Worm (Caenorhabditis elegans) whole organism, late embryonic: ENCODE results near the gene mstr-2.
A peak's percentile ranks its signal among the peaks of the same experiment; 100 is the strongest.

Experiments used
- C08G9.2 ChIP-seq: sonication (generic microtip); optimal IDR thresholded peaks from 2 replicates; lab custom pipeline; 2016; ENCODE audit warnings: mild to moderate bottlenecking, missing genetic modification characterization, moderate library complexity, missing compliant biosample characterization
- K02D7.2 ChIP-seq: sonication (generic microtip); optimal IDR thresholded peaks from 2 replicates; lab custom pipeline; 2017; ENCODE audit warnings: mild to moderate bottlenecking, missing genetic modification characterization, missing compliant biosample characterization
- K09A11.1 ChIP-seq: sonication (generic microtip); optimal IDR thresholded peaks from 2 replicates; lab custom pipeline; 2017; ENCODE audit warnings: antibody characterized with exemption, mild to moderate bottlenecking, missing genetic modification characterization, missing compliant biosample characterization; ENCODE audit not compliant: insufficient read depth
- T23F11.4 ChIP-seq: fragments of 200-800 bp; sonication (Bioruptor generic); optimal IDR thresholded peaks from 2 replicates; lab custom pipeline; 2018; ENCODE audit warnings: mild to moderate bottlenecking, missing genetic modification characterization, missing compliant biosample characterization
- ama-1 ChIP-seq: fragments of 150-350 bp; optimal IDR thresholded peaks from 2 replicates; lab custom pipeline; 2014
- ceh-18 ChIP-seq: sonication (generic microtip); optimal IDR thresholded peaks from 2 replicates; lab custom pipeline; 2016; ENCODE audit warnings: missing genetic modification characterization, missing compliant biosample characterization
- ceh-31 ChIP-seq: sonication (generic microtip); optimal IDR thresholded peaks from 2 replicates; lab custom pipeline; 2016; ENCODE audit warnings: missing genetic modification characterization, missing compliant biosample characterization
- ceh-48 ChIP-seq: sonication (generic microtip); optimal IDR thresholded peaks from 2 replicates; lab custom pipeline; 2016; ENCODE audit warnings: missing genetic modification characterization, inconsistent platforms, missing compliant biosample characterization
- ceh-6 ChIP-seq: fragments of 200-800 bp; sonication (Bioruptor generic); optimal IDR thresholded peaks from 2 replicates; lab custom pipeline; 2018; ENCODE audit warnings: mild to moderate bottlenecking, missing genetic modification characterization, missing compliant biosample characterization
- ceh-9 ChIP-seq: sonication (generic microtip); optimal IDR thresholded peaks from 2 replicates; lab custom pipeline; 2016; ENCODE audit warnings: mild to moderate bottlenecking, missing genetic modification characterization, inconsistent platforms, missing compliant biosample characterization
- elt-4 ChIP-seq: sonication (generic microtip); optimal IDR thresholded peaks from 2 replicates; lab custom pipeline; 2016; ENCODE audit warnings: missing genetic modification characterization, missing compliant biosample characterization
- eyg-1 ChIP-seq: sonication (generic microtip); optimal IDR thresholded peaks from 2 replicates; lab custom pipeline; 2016; ENCODE audit warnings: missing genotype, missing genetic modification characterization, missing compliant biosample characterization
- fax-1 ChIP-seq: sonication (generic microtip); optimal IDR thresholded peaks from 2 replicates; lab custom pipeline; 2016; ENCODE audit warnings: missing genotype, missing genetic modification characterization, missing compliant biosample characterization
- fkh-10 ChIP-seq: fragments of 150-350 bp; optimal IDR thresholded peaks from 2 replicates; lab custom pipeline; 2014; ENCODE audit warnings: missing biosample characterization, missing genetic modification reagents, missing genetic modification characterization
- fkh-6 ChIP-seq: sonication (generic microtip); optimal IDR thresholded peaks from 2 replicates; lab custom pipeline; 2016; ENCODE audit warnings: missing genetic modification characterization, missing compliant biosample characterization
- hlh-13 ChIP-seq: fragments of 200-800 bp; sonication (Bioruptor generic); optimal IDR thresholded peaks from 2 replicates; lab custom pipeline; 2018; ENCODE audit warnings: mild to moderate bottlenecking, missing genetic modification characterization, missing compliant biosample characterization
- hlh-15 ChIP-seq: sonication (generic microtip); optimal IDR thresholded peaks from 2 replicates; lab custom pipeline; 2016; ENCODE audit warnings: missing genetic modification characterization, missing compliant biosample characterization
- hlh-6 ChIP-seq: sonication (generic microtip); optimal IDR thresholded peaks from 2 replicates; lab custom pipeline; 2016; ENCODE audit warnings: missing genotype, missing genetic modification characterization, missing compliant biosample characterization
- hlh-8 ChIP-seq: sonication (generic microtip); optimal IDR thresholded peaks from 2 replicates; lab custom pipeline; 2016; ENCODE audit warnings: missing genotype, missing genetic modification characterization, missing compliant biosample characterization
- lim-6 ChIP-seq: sonication (generic microtip); optimal IDR thresholded peaks from 2 replicates; lab custom pipeline; 2016; ENCODE audit warnings: missing genetic modification characterization, missing compliant biosample characterization
- lin-11 ChIP-seq: fragments of 200-800 bp; sonication (Bioruptor generic); optimal IDR thresholded peaks from 2 replicates; lab custom pipeline; 2018; ENCODE audit warnings: mild to moderate bottlenecking, missing genetic modification characterization, missing compliant biosample characterization
- nfya-1 ChIP-seq: sonication (generic microtip); optimal IDR thresholded peaks from 2 replicates; lab custom pipeline; 2017; ENCODE audit warnings: missing genetic modification characterization, mild to moderate bottlenecking, missing compliant biosample characterization, antibody characterized with exemption, moderate library complexity
- npax-4 ChIP-seq: sonication (generic microtip); optimal IDR thresholded peaks from 2 replicates; lab custom pipeline; 2016; ENCODE audit warnings: missing genetic modification characterization, missing compliant biosample characterization
- odd-2 ChIP-seq: sonication (generic microtip); optimal IDR thresholded peaks from 2 replicates; lab custom pipeline; 2017; ENCODE audit warnings: antibody characterized with exemption, mild to moderate bottlenecking, missing genetic modification characterization, missing compliant biosample characterization
- pag-3 ChIP-seq: sonication (generic microtip); optimal IDR thresholded peaks from 2 replicates; lab custom pipeline; 2016; ENCODE audit warnings: missing compliant biosample characterization, missing genetic modification characterization, borderline replicate concordance
- pha-4 ChIP-seq: fragments of 150-350 bp; optimal IDR thresholded peaks from 2 replicates; lab custom pipeline; 2018; ENCODE audit warnings: missing biosample characterization, missing genetic modification reagents, missing genetic modification characterization
- sdc-2 ChIP-seq: sonication (generic microtip); optimal IDR thresholded peaks from 2 replicates; lab custom pipeline; 2016; ENCODE audit warnings: missing genotype, missing genetic modification characterization, missing compliant biosample characterization
- sox-2 ChIP-seq: fragments of 200-800 bp; sonication (Bioruptor generic); IDR thresholded peaks from 2 replicates; pipeline ENCODE4 v1.3.6; 2022; ENCODE audit warnings: missing genetic modification reagents, missing genetic modification characterization, missing compliant biosample characterization
- tbx-2 ChIP-seq: sonication (generic microtip); optimal IDR thresholded peaks from 2 replicates; lab custom pipeline; 2016; ENCODE audit warnings: missing genetic modification characterization, missing compliant biosample characterization
- tbx-7 ChIP-seq: sonication (generic microtip); optimal IDR thresholded peaks from 2 replicates; lab custom pipeline; 2016; ENCODE audit warnings: missing genotype, missing genetic modification characterization, missing compliant biosample characterization
- unc-3 ChIP-seq, 2 experiments: fragments of 200-800 bp in 1 of 2; sonication (Bioruptor generic) in 1 of 2; sonication (generic microtip) in 1 of 2; conservative IDR thresholded peaks in 1 of 2; optimal IDR thresholded peaks in 1 of 2; 2 replicates each; pipeline versions ENCODE4 v1.3.6 to Lab custom; 2016 to 2022; ENCODE audit warnings: missing compliant biosample characterization in 2 of 2, missing genetic modification characterization in 2 of 2, missing genetic modification reagents in 1 of 2
- unc-42 ChIP-seq: sonication (generic microtip); optimal IDR thresholded peaks from 2 replicates; lab custom pipeline; 2016; ENCODE audit warnings: missing genotype, missing genetic modification characterization, missing compliant biosample characterization
- unc-86 ChIP-seq: sonication (generic microtip); optimal IDR thresholded peaks from 2 replicates; lab custom pipeline; 2016; ENCODE audit warnings: missing genetic modification characterization, missing compliant biosample characterization

Gene mstr-2

DNA sequence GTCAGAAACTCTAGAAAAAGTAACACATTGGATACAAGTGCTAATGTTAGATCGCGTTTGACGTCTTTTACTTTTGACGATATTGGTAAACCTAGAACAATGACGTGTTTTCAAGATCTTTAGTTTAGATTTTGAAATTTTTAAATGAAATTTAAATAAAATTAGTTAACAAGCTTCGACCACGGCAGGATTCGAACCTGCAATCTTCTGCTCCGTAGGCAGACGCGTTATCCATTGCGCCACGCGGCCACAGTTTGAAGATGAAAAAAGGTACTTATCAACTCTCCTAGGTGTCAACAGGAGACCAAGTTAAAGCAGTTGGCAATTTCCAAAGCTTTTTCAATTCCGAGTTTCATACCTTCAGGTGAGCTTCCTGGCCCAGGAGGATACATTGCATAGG, 19.6 kb upstream of the mstr-2 start:
- no peak for TF ChIP-seq K02D7.2 (tag; lab: Kevin White, UChicago)
- no peak for TF ChIP-seq ceh-48 (tag; lab: Kevin White, UChicago)
- TF ChIP-seq pha-4 (tag; lab: Kevin White, UChicago) = no peak
- TF ChIP-seq ceh-6 (GFP tag; lab: Kevin White, UChicago) = no peak

DNA sequence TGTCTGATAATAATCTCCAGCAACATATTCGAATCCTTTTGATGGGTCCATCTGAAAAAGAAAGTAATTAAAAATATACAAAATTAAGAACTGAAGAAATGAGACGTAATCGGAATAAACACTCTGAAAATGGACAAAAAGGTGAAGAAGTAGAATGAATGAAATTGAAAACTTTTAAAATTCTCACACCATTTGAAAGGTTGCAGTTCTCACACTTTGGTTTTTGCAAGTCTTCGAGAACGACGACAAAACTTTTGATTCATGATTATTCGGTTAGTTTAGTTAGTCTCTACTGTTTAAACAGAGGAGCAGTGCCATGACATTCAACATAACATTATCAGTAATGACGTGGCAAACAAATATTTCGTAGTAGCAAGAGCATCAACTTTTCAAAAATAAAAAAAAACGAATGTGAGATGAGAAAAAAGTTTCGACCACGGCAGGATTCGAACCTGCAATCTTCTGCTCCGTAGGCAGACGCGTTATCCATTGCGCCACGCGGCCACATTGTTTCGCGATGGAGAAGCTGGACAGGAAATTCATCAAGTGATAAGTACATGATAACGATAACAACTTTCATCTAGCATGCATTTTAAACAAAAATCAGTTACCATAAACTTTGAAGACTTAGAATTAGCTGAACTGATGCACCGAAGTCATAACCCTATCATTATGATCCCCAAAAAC, 18.9 kb upstream of the mstr-2 start, which contains the start of gene ceh-43:
Gene ceh-43, minus strand, starts transcription at position 51 of the 687 bp plus-strand sequence.
- TF ChIP-seq C08G9.2 (tag; lab: Kevin White, UChicago) = no peak
- no peak for TF ChIP-seq eyg-1
- TF ChIP-seq unc-86 (tag; lab: Kevin White, UChicago) = no peak
- no peak for TF ChIP-seq lim-6
- no peak for TF ChIP-seq ama-1 (lab: Kevin White, UChicago)
- TF ChIP-seq odd-2 = no peak
- TF ChIP-seq sox-2 (GFP tag; lab: Robert Waterston, UW) = no peak
- TF ChIP-seq hlh-6 (tag; lab: Kevin White, UChicago) = no peak
- no peak for TF ChIP-seq lin-11 (tag; lab: Kevin White, UChicago)
- TF ChIP-seq fkh-10 (GFP tag; lab: Kevin White, UChicago) = no peak
- TF ChIP-seq K09A11.1 = no peak
- no peak for TF ChIP-seq ceh-18
- no peak for TF ChIP-seq ceh-31
- no peak for TF ChIP-seq T23F11.4 (GFP tag; lab: Kevin White, UChicago)
- TF ChIP-seq unc-3 (GFP tag; conservative IDR thresholded peaks at IDR 0.05; lab: Robert Waterston, UW) = no peak
- no peak for TF ChIP-seq unc-3 (tag; optimal IDR thresholded peaks at IDR 0.05; lab: Kevin White, UChicago)
- TF ChIP-seq pag-3 (tag; lab: Kevin White, UChicago) = no peak
- no peak for TF ChIP-seq tbx-7

ce11 chrIII:4450773-4451423, 18.0 kb upstream of the mstr-2 start:
- TF ChIP-seq sox-2 (GFP tag; lab: Robert Waterston, UW) = no peak
- peak; percentile 40 for TF ChIP-seq fkh-6 (tag; lab: Kevin White, UChicago)
- TF ChIP-seq tbx-2 (tag; lab: Kevin White, UChicago) = peak; percentile 11
- TF ChIP-seq fax-1 (tag; lab: Kevin White, UChicago) = no peak
- peak; percentile 79 for TF ChIP-seq ceh-31
- TF ChIP-seq nfya-1 (tag; lab: Kevin White, UChicago) = peak; percentile 66

- TF ChIP-seq npax-4 (tag; lab: Kevin White, UChicago) = no peak
- no peak for TF ChIP-seq elt-4
- TF ChIP-seq ceh-31 = peak; percentile 66
- TF ChIP-seq ceh-18 = no peak
- no peak for TF ChIP-seq ceh-9 (tag; lab: Kevin White, UChicago)
- TF ChIP-seq, all 69 proteins: peak for 1
Observed at ce11 chrIII:4452749-4453148, 16.2 kb upstream of the mstr-2 start.

- TF ChIP-seq unc-86 (tag; lab: Kevin White, UChicago) (no peak), nfya-1 (tag; lab: Kevin White, UChicago) (peak; percentile 91)
Observed at ce11 chrIII:4453301-4453700, 15.6 kb upstream of the mstr-2 start.

DNA sequence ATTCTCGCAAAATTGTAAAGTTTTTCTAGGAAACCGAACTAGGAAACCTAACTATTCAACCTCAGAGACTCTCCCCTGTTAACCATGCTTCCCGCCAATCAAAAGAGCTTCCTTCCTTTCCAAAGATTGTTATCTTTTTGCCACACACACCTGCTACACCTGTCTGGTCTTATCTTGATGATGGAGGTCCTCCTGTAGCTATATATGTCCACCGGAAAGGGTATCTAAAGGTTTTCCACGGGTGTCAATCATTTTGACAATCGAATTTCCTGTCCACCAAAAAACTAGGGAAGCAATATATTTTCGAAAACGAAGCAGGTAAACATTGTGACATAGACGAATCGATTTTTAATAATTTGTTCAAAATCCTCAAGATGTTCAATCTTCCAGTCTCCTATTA, 15.1 kb upstream of the mstr-2 start:
- no peak for TF ChIP-seq K09A11.1
- no peak for TF ChIP-seq hlh-13 (GFP tag; lab: Kevin White, UChicago)
- no peak for TF ChIP-seq odd-2
- TF ChIP-seq hlh-6 (tag; lab: Kevin White, UChicago) = no peak
- no peak for TF ChIP-seq eyg-1
- TF ChIP-seq unc-42 (tag; lab: Kevin White, UChicago) = no peak
- TF ChIP-seq sdc-2 (tag; lab: Kevin White, UChicago) = no peak
- no peak for TF ChIP-seq hlh-15 (tag; lab: Kevin White, UChicago)
- TF ChIP-seq fkh-10 (GFP tag; lab: Kevin White, UChicago) = no peak
- no peak for TF ChIP-seq hlh-8 (tag; lab: Kevin White, UChicago)
- TF ChIP-seq nfya-1 (tag; lab: Kevin White, UChicago) = no peak
- TF ChIP-seq, all 69 proteins: peak for 0
